Worm (Caenorhabditis elegans) whole organism, young adult: ENCODE measurements around the gene F59E12.6.
"Not testable (repeated sequence)": the region's sequence is repeated elsewhere in the genome, so short reads cannot be mapped to it uniquely, and the experiment has no call there.

Experiments
- B0261.1 ChIP-seq: sonication (generic microtip); optimal IDR thresholded peaks from 2 replicates; lab custom pipeline; 2016; ENCODE audit warnings: mild to moderate bottlenecking, missing genetic modification characterization, moderate library complexity, missing compliant biosample characterization
- C17E4.6 ChIP-seq: fragments of 200-800 bp; sonication (Bioruptor generic); IDR thresholded peaks from 2 replicates; pipeline ENCODE4 v1.3.6; 2022; ENCODE audit warnings: missing genetic modification reagents, missing genetic modification characterization, missing compliant biosample characterization
- F33H1.4 ChIP-seq: fragments of 200-800 bp; sonication (Bioruptor generic); IDR thresholded peaks from 2 replicates; pipeline ENCODE4 v1.3.6; 2022; ENCODE audit warnings: missing genetic modification reagents, missing genetic modification characterization, missing compliant biosample characterization
- F39B2.1 ChIP-seq: fragments of 200-800 bp; sonication (Bioruptor generic); IDR thresholded peaks from 2 replicates; pipeline ENCODE4 v1.3.6; 2022; ENCODE audit warnings: missing genetic modification reagents, missing genetic modification characterization, missing compliant biosample characterization
- F49E8.2 ChIP-seq: sonication (generic microtip); optimal IDR thresholded peaks from 3 replicates; lab custom pipeline; 2017; ENCODE audit warnings: missing genetic modification characterization, mild to moderate bottlenecking, missing compliant biosample characterization, antibody characterized with exemption, moderate library complexity; ENCODE audit not compliant: insufficient read depth
- F57C9.4 ChIP-seq: sonication (generic microtip); optimal IDR thresholded peaks from 2 replicates; lab custom pipeline; 2017; ENCODE audit warnings: mild to moderate bottlenecking, missing genetic modification characterization, missing compliant biosample characterization
- K11D2.4 ChIP-seq: fragments of 200-800 bp; sonication (Bioruptor generic); IDR thresholded peaks from 2 replicates; pipeline ENCODE4 v1.3.6; 2022; ENCODE audit warnings: missing genetic modification reagents, missing genetic modification characterization, missing compliant biosample characterization
- Y95B8A.8 ChIP-seq: fragments of 200-800 bp; sonication (Bioruptor generic); IDR thresholded peaks from 2 replicates; pipeline ENCODE4 v1.3.6; 2022; ENCODE audit warnings: missing genetic modification reagents, missing genetic modification characterization, missing compliant biosample characterization
- akir-1 ChIP-seq: fragments of 200-800 bp; sonication (Bioruptor generic); optimal IDR thresholded peaks from 2 replicates; lab custom pipeline; 2018; ENCODE audit warnings: mild to moderate bottlenecking, missing genetic modification characterization, moderate library complexity, missing compliant biosample characterization
- aptf-2 ChIP-seq: fragments of 200-800 bp; sonication (Bioruptor generic); conservative IDR thresholded peaks from 2 replicates; pipeline ENCODE4 v1.3.6; 2022; ENCODE audit warnings: missing genetic modification reagents, missing genetic modification characterization, missing compliant biosample characterization
- atf-7 ChIP-seq: sonication (generic microtip); optimal IDR thresholded peaks from 2 replicates; lab custom pipeline; 2017; ENCODE audit warnings: mild to moderate bottlenecking, missing genetic modification characterization, missing compliant biosample characterization
- bed-2 ChIP-seq: fragments of 200-800 bp; sonication (Bioruptor generic); IDR thresholded peaks from 2 replicates; pipeline ENCODE4 v1.3.6; 2022; ENCODE audit warnings: missing genetic modification reagents, missing genetic modification characterization, missing compliant biosample characterization
- cebp-2 ChIP-seq: fragments of 200-800 bp; sonication (Bioruptor generic); IDR thresholded peaks from 2 replicates; pipeline ENCODE4 v1.3.6; 2022; ENCODE audit warnings: missing genetic modification characterization, missing compliant biosample characterization
- ceh-91 ChIP-seq: fragments of 200-800 bp; sonication (Bioruptor generic); IDR thresholded peaks from 2 replicates; pipeline ENCODE4 v1.3.6; 2022; ENCODE audit warnings: missing genetic modification reagents, missing genetic modification characterization, missing compliant biosample characterization
- dpl-1 ChIP-seq: fragments of 150-350 bp; optimal IDR thresholded peaks from 2 replicates; lab custom pipeline; 2014; ENCODE audit warnings: missing biosample characterization, missing genetic modification reagents, missing genetic modification characterization
- egrh-3 ChIP-seq: fragments of 200-800 bp; sonication (Bioruptor generic); IDR thresholded peaks from 2 replicates; pipeline ENCODE4 v1.3.6; 2022; ENCODE audit warnings: missing genetic modification reagents, missing genetic modification characterization, missing compliant biosample characterization
- ekl-4 ChIP-seq: fragments of 200-800 bp; sonication (Bioruptor generic); IDR thresholded peaks from 2 replicates; pipeline ENCODE4 v1.3.6; 2022; ENCODE audit warnings: missing genetic modification reagents, missing genetic modification characterization, missing compliant biosample characterization
- hmg-1.2 ChIP-seq: fragments of 200-800 bp; sonication (Bioruptor generic); IDR thresholded peaks from 2 replicates; pipeline ENCODE4 v1.3.6; 2022; ENCODE audit warnings: missing genetic modification reagents, missing genetic modification characterization, missing compliant biosample characterization
- hsf-1 ChIP-seq: fragments of 200-800 bp; sonication (Bioruptor generic); IDR thresholded peaks from 2 replicates; pipeline ENCODE4 v1.3.6; 2022; ENCODE audit warnings: missing genetic modification reagents, missing genetic modification characterization, missing compliant biosample characterization
- let-607 ChIP-seq, 2 experiments: fragments of 200-800 bp in 1 of 2; sonication (Bioruptor generic) in 1 of 2; sonication (generic microtip) in 1 of 2; optimal IDR thresholded peaks; 2 replicates each; lab custom pipeline; 2016 to 2018; ENCODE audit warnings: mild to moderate bottlenecking in 2 of 2, missing compliant biosample characterization in 2 of 2, missing genetic modification characterization in 2 of 2, moderate library complexity in 2 of 2, missing genotype in 1 of 2
- lin-40 ChIP-seq: sonication (generic microtip); optimal IDR thresholded peaks from 2 replicates; lab custom pipeline; 2016; ENCODE audit warnings: missing genetic modification characterization, mild to moderate bottlenecking, missing compliant biosample characterization, missing genotype, missing genetic modification reagents
- lin-54 ChIP-seq: fragments of 200-800 bp; sonication (Bioruptor generic); optimal IDR thresholded peaks from 2 replicates; lab custom pipeline; 2018; ENCODE audit warnings: mild to moderate bottlenecking, missing genetic modification characterization, missing compliant biosample characterization
- lsy-27 ChIP-seq: sonication (generic microtip); optimal IDR thresholded peaks from 2 replicates; lab custom pipeline; 2017; ENCODE audit warnings: missing genetic modification characterization, mild to moderate bottlenecking, missing compliant biosample characterization, antibody characterized with exemption, missing genotype, borderline replicate concordance; ENCODE audit not compliant: insufficient read depth
- madf-10 ChIP-seq: sonication (generic microtip); optimal IDR thresholded peaks from 2 replicates; lab custom pipeline; 2016; ENCODE audit warnings: mild to moderate bottlenecking, missing genetic modification characterization, missing compliant biosample characterization
- mel-28 ChIP-seq: sonication (generic microtip); optimal IDR thresholded peaks from 2 replicates; lab custom pipeline; 2016; ENCODE audit warnings: borderline replicate concordance, mild to moderate bottlenecking, missing genetic modification characterization, missing compliant biosample characterization
- nhr-80 ChIP-seq: sonication (generic microtip); optimal IDR thresholded peaks from 2 replicates; lab custom pipeline; 2016; ENCODE audit warnings: missing genetic modification characterization, missing compliant biosample characterization
- rcor-1 ChIP-seq: fragments of 200-800 bp; sonication (Bioruptor generic); IDR thresholded peaks from 2 replicates; pipeline ENCODE4 v1.3.6; 2022; ENCODE audit warnings: missing genetic modification reagents, missing genetic modification characterization, missing compliant biosample characterization
- rpc-1 ChIP-seq, 2 experiments: fragments of 150-350 bp in 1 of 2; sonication (generic microtip) in 1 of 2; optimal IDR thresholded peaks; 2 replicates each; lab custom pipeline; 2014 to 2018; ENCODE audit warnings: missing biosample characterization in 1 of 2, missing genetic modification characterization in 1 of 2, missing genetic modification reagents in 1 of 2, missing genotype in 1 of 2
- snpc-4 ChIP-seq, 5 experiments: fragments of 150-350 bp in 1 of 5; sonication (generic microtip) in 4 of 5; optimal IDR thresholded peaks; 2 replicates each; lab custom pipeline; 2014 to 2018; ENCODE audit warnings: missing genetic modification characterization in 5 of 5, missing biosample characterization in 3 of 5, antibody characterized with exemption in 2 of 5, mild to moderate bottlenecking in 2 of 5, missing compliant biosample characterization in 2 of 5, missing genotype in 2 of 5, moderate library complexity in 2 of 5, missing genetic modification reagents in 1 of 5
- tbp1 ChIP-seq: fragments of 200-800 bp; sonication (Bioruptor generic); optimal IDR thresholded peaks from 2 replicates; lab custom pipeline; 2018; ENCODE audit warnings: mild to moderate bottlenecking, missing genetic modification characterization, missing compliant biosample characterization
- ztf-25 ChIP-seq: fragments of 200-800 bp; sonication (Bioruptor generic); IDR thresholded peaks from 2 replicates; pipeline ENCODE4 v1.3.6; 2022; ENCODE audit warnings: missing genetic modification reagents, missing genetic modification characterization, missing compliant biosample characterization

The F59E12.6 gene

DNA sequence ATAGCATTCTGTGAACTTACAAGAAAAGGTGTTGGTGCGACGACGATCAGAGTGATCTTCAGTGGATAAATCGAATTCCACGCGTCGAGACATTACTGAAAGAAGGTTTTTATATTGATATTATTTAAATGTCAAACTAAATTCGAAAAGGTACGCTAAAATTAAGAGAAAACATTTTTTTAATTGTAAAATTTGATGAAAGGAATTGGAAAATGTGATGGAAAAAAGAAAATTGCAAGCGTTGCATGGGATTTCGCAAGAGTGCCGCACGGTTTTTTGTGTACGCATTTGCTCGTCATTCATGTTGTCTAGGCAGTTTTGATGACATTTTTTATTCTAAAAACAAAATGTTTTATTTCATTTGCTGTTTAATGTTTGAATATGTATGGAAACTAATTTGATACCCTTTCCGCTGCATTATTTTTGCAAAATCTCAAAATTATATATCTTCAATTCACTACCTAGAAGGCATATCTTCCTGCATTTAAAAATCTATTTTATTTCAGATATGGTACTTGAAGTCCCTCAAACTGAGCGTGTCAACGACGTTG, at the start of gene F59E12.6, which contains the start of gene npl-4.1:
Gene F59E12.6, minus strand, starts transcription at position 101 of the 551 bp plus-strand sequence.
Gene npl-4.1, plus strand, starts transcription at position 501 of the 551 bp plus-strand sequence.
- not testable (repeated sequence) for TF ChIP-seq aptf-2 (GFP tag; lab: Robert Waterston, UW); mel-28 (tag; lab: Kevin White, UChicago); hmg-1.2 (GFP tag; lab: Robert Waterston, UW)

DNA sequence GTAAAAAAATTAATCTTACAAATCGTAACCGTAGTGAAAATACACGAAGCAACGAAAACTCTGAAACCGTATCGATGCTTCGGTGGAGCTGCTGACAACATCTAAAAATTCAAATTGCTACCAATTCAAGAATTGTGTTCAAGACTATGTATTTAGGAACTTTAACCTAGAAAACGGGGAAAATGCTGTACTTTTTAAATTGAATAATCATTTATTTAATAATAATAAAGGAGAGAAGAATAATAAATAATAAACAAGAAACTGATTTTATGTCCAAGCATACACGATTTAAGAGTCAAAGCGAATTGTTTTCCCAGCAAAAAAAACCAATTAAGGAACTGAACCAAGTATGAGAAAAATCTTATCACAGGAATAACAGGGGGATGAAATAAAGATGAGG, 38.8 kb upstream of the F59E12.6 start, which contains the start of gene C25H3.17:
Gene C25H3.17, minus strand, starts transcription at position 101 of the 400 bp plus-strand sequence.
- TF ChIP-seq Y95B8A.8 (no peak), snpc-4 (GFP tag; optimal IDR thresholded peaks at IDR 0.05; lab: Kevin White, UChicago) (no peak), snpc-4 (tag; optimal IDR thresholded peaks at IDR 0.05; lab: Kevin White, UChicago) (no peak), let-607 (tag; optimal IDR thresholded peaks at IDR 0.05; lab: Kevin White, UChicago) (no peak), aptf-2 (GFP tag; lab: Robert Waterston, UW) (no peak), rcor-1 (GFP tag; lab: Robert Waterston, UW) (no peak)

DNA sequence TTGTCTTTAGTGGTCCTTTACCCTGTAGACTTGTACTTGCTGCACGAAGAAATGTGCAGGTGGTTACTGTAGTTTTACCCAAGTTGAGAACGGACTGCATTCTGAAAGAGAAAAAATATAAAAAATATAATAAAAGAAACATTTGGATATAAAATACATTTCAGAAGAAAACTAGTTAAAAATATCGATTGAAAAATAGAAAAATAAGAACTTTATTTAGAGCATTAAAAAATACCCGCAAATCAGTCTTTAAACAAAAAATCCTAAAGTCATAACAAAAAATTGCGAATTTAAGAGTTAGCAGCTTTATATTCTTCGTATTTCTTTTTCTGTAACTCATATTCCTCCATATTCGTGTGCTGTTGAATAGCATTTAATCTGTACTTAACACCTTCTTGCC, 38.1 kb upstream of the F59E12.6 start, which contains the start of gene C25H3.7:
Gene C25H3.7, minus strand, starts transcription at position 101 of the 400 bp plus-strand sequence.
- TF ChIP-seq F33H1.4 (no peak), akir-1 (GFP tag; lab: Kevin White, UChicago) (no peak), egrh-3 (GFP tag; lab: Robert Waterston, UW) (no peak)

- TF ChIP-seq cebp-2 (GFP tag; lab: Robert Waterston, UW): no peak
- TF ChIP-seq ceh-91: no peak
- TF ChIP-seq C17E4.6 (GFP tag; lab: Robert Waterston, UW): no peak
- TF ChIP-seq tbp1 (GFP tag; lab: Kevin White, UChicago): peak; percentile 69
- TF ChIP-seq madf-10: no peak
- TF ChIP-seq nhr-80 (tag; lab: Kevin White, UChicago): no peak
- TF ChIP-seq atf-7 (tag; lab: Kevin White, UChicago): no peak
- TF ChIP-seq lsy-27 (tag; lab: Kevin White, UChicago): no peak
- peak; percentile 20 for TF ChIP-seq rpc-1 (optimal IDR thresholded peaks at IDR 0.05; lab: Kevin White, UChicago)
- peak; percentile 62 for TF ChIP-seq rpc-1 (tag; optimal IDR thresholded peaks at IDR 0.05; lab: Kevin White, UChicago)
- TF ChIP-seq lin-40 (tag; lab: Kevin White, UChicago): no peak
- no peak for TF ChIP-seq rcor-1 (GFP tag; lab: Robert Waterston, UW)
- TF ChIP-seq ztf-25: no peak
- TF ChIP-seq K11D2.4 (GFP tag; lab: Robert Waterston, UW): no peak
- TF ChIP-seq F49E8.2 (tag; lab: Kevin White, UChicago): no peak
- TF ChIP-seq F39B2.1 (GFP tag; lab: Robert Waterston, UW): no peak
- no peak for TF ChIP-seq dpl-1 (GFP tag; lab: Kevin White, UChicago)
- peak; percentile 7 for TF ChIP-seq B0261.1 (tag; lab: Kevin White, UChicago)
- TF ChIP-seq F57C9.4 (tag; lab: Kevin White, UChicago): no peak
- no peak for TF ChIP-seq hsf-1
- TF ChIP-seq bed-2: no peak
- no peak for TF ChIP-seq lin-54 (GFP tag; lab: Kevin White, UChicago)
- TF ChIP-seq ekl-4 (GFP tag; lab: Robert Waterston, UW): no peak
Measured at ce11 chrII:5667540-5667939, 36.8 kb upstream of the F59E12.6 start.
